Worm (Caenorhabditis elegans) whole organism, early embryonic: ENCODE data around the gene C53A3.3.
"Not testable (repeated sequence)": the region's sequence is repeated elsewhere in the genome, so short reads cannot be mapped to it uniquely, and the experiment has no call there.

Experiments
- B0310.2 ChIP-seq: sonication (generic microtip); optimal IDR thresholded peaks from 2 replicates; lab custom pipeline; 2016; ENCODE audit warnings: mild to moderate bottlenecking, missing genetic modification characterization, missing compliant biosample characterization
- F13C5.2 ChIP-seq: sonication (generic microtip); optimal IDR thresholded peaks from 2 replicates; lab custom pipeline; 2017; ENCODE audit warnings: mild to moderate bottlenecking, missing genetic modification characterization, inconsistent platforms, missing compliant biosample characterization
- aly-1 ChIP-seq: sonication (generic microtip); optimal IDR thresholded peaks from 2 replicates; lab custom pipeline; 2016; ENCODE audit warnings: missing genetic modification characterization, missing compliant biosample characterization
- ama-1 ChIP-seq: fragments of 150-350 bp; optimal IDR thresholded peaks from 2 replicates; lab custom pipeline; 2014
- ceh-13 ChIP-seq: fragments of 200-800 bp; sonication (Bioruptor generic); optimal IDR thresholded peaks from 2 replicates; lab custom pipeline; 2018; ENCODE audit warnings: mild to moderate bottlenecking, missing genetic modification characterization, missing compliant biosample characterization
- ceh-36 ChIP-seq: sonication (generic microtip); optimal IDR thresholded peaks from 2 replicates; lab custom pipeline; 2016; ENCODE audit warnings: missing genetic modification characterization, inconsistent platforms, missing compliant biosample characterization
- ets-7 ChIP-seq: sonication (generic microtip); optimal IDR thresholded peaks from 2 replicates; lab custom pipeline; 2016; ENCODE audit warnings: missing genotype, missing genetic modification characterization, missing compliant biosample characterization
- flt-1 ChIP-seq: fragments of 200-800 bp; sonication (Bioruptor generic); IDR thresholded peaks from 2 replicates; pipeline ENCODE4 v1.3.6; 2022; ENCODE audit warnings: missing genetic modification characterization, missing compliant biosample characterization
- hmbx-1 ChIP-seq: sonication (generic microtip); optimal IDR thresholded peaks from 2 replicates; lab custom pipeline; 2016; ENCODE audit warnings: mild to moderate bottlenecking, missing genetic modification characterization, missing compliant biosample characterization
- hmg-4 ChIP-seq: fragments of 200-800 bp; sonication (Bioruptor generic); optimal IDR thresholded peaks from 2 replicates; lab custom pipeline; 2018; ENCODE audit warnings: mild to moderate bottlenecking, missing genetic modification characterization, missing compliant biosample characterization
- hnd-1 ChIP-seq: sonication (generic microtip); optimal IDR thresholded peaks from 2 replicates; lab custom pipeline; 2016; ENCODE audit warnings: missing genetic modification characterization, missing compliant biosample characterization
- pes-1 ChIP-seq: fragments of 200-800 bp; sonication (Bioruptor generic); IDR thresholded peaks from 2 replicates; pipeline ENCODE4 v1.3.6; 2022; ENCODE audit warnings: missing genetic modification reagents, missing genetic modification characterization, missing compliant biosample characterization
- scrt-1 ChIP-seq: fragments of 200-800 bp; sonication (Bioruptor generic); IDR thresholded peaks from 2 replicates; pipeline ENCODE4 v1.3.6; 2022; ENCODE audit warnings: missing genetic modification characterization, missing compliant biosample characterization
- sea-1 ChIP-seq: fragments of 200-800 bp; sonication (Bioruptor generic); conservative IDR thresholded peaks from 2 replicates; pipeline ENCODE4 v1.3.6; 2022; ENCODE audit warnings: missing genetic modification characterization, missing compliant biosample characterization
- tbx-11 ChIP-seq: fragments of 200-800 bp; sonication (Bioruptor generic); IDR thresholded peaks from 2 replicates; pipeline ENCODE4 v1.3.6; 2022; ENCODE audit warnings: missing genetic modification characterization, missing compliant biosample characterization
- tbx-37 ChIP-seq: fragments of 200-800 bp; sonication (Bioruptor generic); conservative IDR thresholded peaks from 2 replicates; pipeline ENCODE4 v1.3.6; 2022; ENCODE audit warnings: missing genetic modification reagents, missing genetic modification characterization, missing compliant biosample characterization
- tra-4 ChIP-seq: sonication (generic microtip); optimal IDR thresholded peaks from 2 replicates; lab custom pipeline; 2017; ENCODE audit warnings: missing genetic modification characterization, missing compliant biosample characterization

C53A3.3 gene

ce11 chrV:5747519-5747918, 8.8 kb upstream of the C53A3.3 start, which contains the start of gene acds-10:
Gene acds-10, plus strand, starts transcription at chrV:5747819.
- TF ChIP-seq sea-1 = no peak

- TF ChIP-seq hnd-1 (tag; lab: Kevin White, UChicago) = no peak
Observed at ce11 chrV:5753432-5753831, 2.9 kb upstream of the C53A3.3 start, which contains the start of gene pgph-1. Gene pgph-1, minus strand, starts transcription at chrV:5753532.

- TF ChIP-seq F13C5.2 (tag; lab: Kevin White, UChicago); scrt-1 (GFP tag; lab: Robert Waterston, UW); ceh-13 (GFP tag; lab: Kevin White, UChicago): not testable (repeated sequence)
Observed at ce11 chrV:5755203-5755693, 1.0 kb upstream of the C53A3.3 start, which contains the start of gene K09H11.11. Gene K09H11.11, minus strand, starts transcription at chrV:5755253.

- no peak for TF ChIP-seq ceh-13 (GFP tag; lab: Kevin White, UChicago)
Observed at ce11 chrV:5758780-5759179, 2.5 kb downstream of the C53A3.3 start, which contains the start of gene C53A3.4. Gene C53A3.4, minus strand, starts transcription at chrV:5758880.

ce11 chrV:5760132-5760531, 3.8 kb downstream of the C53A3.3 start, which contains the start of gene C53A3.1:
Gene C53A3.1, minus strand, starts transcription at chrV:5760232.
- no peak for TF ChIP-seq tbx-11

ce11 chrV:5763787-5764186, 7.5 kb downstream of the C53A3.3 start, which contains the start of gene pgph-3:
Gene pgph-3, minus strand, starts transcription at chrV:5763846.
- TF ChIP-seq hmg-4 (GFP tag; lab: Kevin White, UChicago) = no peak
- no peak for TF ChIP-seq F13C5.2 (tag; lab: Kevin White, UChicago)
- TF ChIP-seq scrt-1 (GFP tag; lab: Robert Waterston, UW) = no peak
- TF ChIP-seq aly-1 (tag; lab: Kevin White, UChicago) = no peak

ce11 chrV:5765081-5765480, 8.8 kb downstream of the C53A3.3 start, which contains the start of gene pgph-2:
Gene pgph-2, plus strand, starts transcription at chrV:5765127.
- TF ChIP-seq ets-7 (tag; lab: Kevin White, UChicago) (no peak), scrt-1 (GFP tag; lab: Robert Waterston, UW) (no peak), ama-1 (lab: Kevin White, UChicago) (no peak), hmg-4 (GFP tag; lab: Kevin White, UChicago) (no peak), ceh-36 (tag; lab: Kevin White, UChicago) (no peak), tbx-37 (GFP tag; lab: Robert Waterston, UW) (no peak), aly-1 (tag; lab: Kevin White, UChicago) (no peak), B0310.2 (tag; lab: Kevin White, UChicago) (no peak), flt-1 (no peak), tbx-11 (no peak), ceh-13 (GFP tag; lab: Kevin White, UChicago) (no peak), sea-1 (no peak), tra-4 (tag; lab: Kevin White, UChicago) (no peak), hnd-1 (tag; lab: Kevin White, UChicago) (no peak), pes-1 (no peak), hmbx-1 (tag; lab: Kevin White, UChicago) (no peak), F13C5.2 (tag; lab: Kevin White, UChicago) (no peak)

- no peak for TF ChIP-seq ets-7 (tag; lab: Kevin White, UChicago)
- no peak for TF ChIP-seq B0310.2 (tag; lab: Kevin White, UChicago)
- no peak for TF ChIP-seq hnd-1 (tag; lab: Kevin White, UChicago)
- TF ChIP-seq flt-1 = no peak
- no peak for TF ChIP-seq ama-1 (lab: Kevin White, UChicago)
- no peak for TF ChIP-seq pes-1
- TF ChIP-seq scrt-1 (GFP tag; lab: Robert Waterston, UW) = no peak
- no peak for TF ChIP-seq ceh-13 (GFP tag; lab: Kevin White, UChicago)
- no peak for TF ChIP-seq tbx-11
- TF ChIP-seq tra-4 (tag; lab: Kevin White, UChicago) = no peak
Observed at ce11 chrV:5768292-5768695, 12.0 kb downstream of the C53A3.3 start.

ce11 chrV:5769500-5769899, 13.2 kb downstream of the C53A3.3 start:
- no peak for TF ChIP-seq scrt-1 (GFP tag; lab: Robert Waterston, UW)
- TF ChIP-seq flt-1 = no peak
- TF ChIP-seq tra-4 (tag; lab: Kevin White, UChicago) = no peak
- TF ChIP-seq pes-1 = no peak
- TF ChIP-seq aly-1 (tag; lab: Kevin White, UChicago) = no peak

ce11 chrV:5769999-5770398, 13.7 kb downstream of the C53A3.3 start:
- TF ChIP-seq B0310.2 (tag; lab: Kevin White, UChicago) (no peak), F13C5.2 (tag; lab: Kevin White, UChicago) (no peak), sea-1 (no peak), pes-1 (no peak), ceh-36 (tag; lab: Kevin White, UChicago) (no peak), hmg-4 (GFP tag; lab: Kevin White, UChicago) (no peak), flt-1 (no peak), scrt-1 (GFP tag; lab: Robert Waterston, UW) (no peak)
